Fruit fly (Drosophila melanogaster): ENCODE measurements around the gene CG12814.

Gene CG12814

DNA sequence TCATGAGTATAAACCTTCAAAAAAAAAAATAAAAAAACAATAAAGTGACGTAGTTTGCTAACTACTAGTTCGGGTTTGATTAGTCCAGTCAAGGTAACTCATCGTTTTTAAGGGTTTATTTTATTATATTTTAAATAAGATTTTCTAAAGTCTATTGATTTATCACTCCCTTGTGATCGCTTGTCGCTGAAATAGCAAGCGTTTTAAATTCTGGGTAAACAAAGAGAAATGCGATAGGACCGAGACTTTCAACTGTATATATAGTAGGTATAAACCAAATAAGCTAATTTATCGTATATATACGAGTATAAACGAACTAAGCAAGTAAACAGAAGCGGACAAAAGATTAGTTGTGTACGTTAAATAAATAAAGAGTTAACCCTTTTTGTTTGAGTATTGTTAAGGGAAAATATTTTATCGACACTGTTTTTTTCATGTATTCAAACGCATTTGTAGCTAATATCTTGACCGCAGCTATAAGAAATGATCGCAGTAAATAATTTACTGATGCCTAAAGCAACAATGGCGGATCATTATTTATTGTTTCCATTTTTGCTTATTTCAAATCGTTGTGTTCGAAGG is 20.8 kb downstream of the CG12814 start (continued):
- TF ChIP-seq CG10669 (GFP tag; optimal IDR thresholded peaks at IDR 0.05): peak; percentile 23
- peak; percentile 13 for TF ChIP-seq net (GFP tag; optimal IDR thresholded peaks at IDR 0.05)
- peak; percentile 67 for TF ChIP-seq eg (GFP tag; IDR thresholded peaks at IDR 0.05)
- TF ChIP-seq Sox102F (GFP tag; optimal IDR thresholded peaks at IDR 0.05): peak; percentile 41
- TF ChIP-seq salr (GFP tag; optimal IDR thresholded peaks at IDR 0.05): peak in 1 of 2 experiments; percentile 20
- TF ChIP-seq Gug (GFP tag; IDR thresholded peaks at IDR 0.05): no peak
- peak; percentile 68 for TF ChIP-seq Sox14 (GFP tag; optimal IDR thresholded peaks at IDR 0.05)
- TF ChIP-seq CG16779 (tag; optimal IDR thresholded peaks at IDR 0.05): peak; percentile 14
- TF ChIP-seq CG8119 (GFP tag; IDR thresholded peaks at IDR 0.05): no peak; the same call in 1 of the 3 replicates
- peak; percentile 47 for TF ChIP-seq lz (GFP tag; optimal IDR thresholded peaks at IDR 0.05)
- TF ChIP-seq acj6 (GFP tag; optimal IDR thresholded peaks at IDR 0.05): peak; percentile 61
- peak; percentile 29 for TF ChIP-seq CG9139 (GFP tag; optimal IDR thresholded peaks at IDR 0.05)
- peak; percentile 73 for TF ChIP-seq Hr39 (GFP tag; optimal IDR thresholded peaks at IDR 0.05)
- peak; percentile 36 for TF ChIP-seq CG34406 (GFP tag; optimal IDR thresholded peaks at IDR 0.05)
- peak; percentile 64 for TF ChIP-seq cyc (GFP tag; optimal IDR thresholded peaks at IDR 0.05)
- no peak for TF ChIP-seq dsx (GFP tag; optimal IDR thresholded peaks at IDR 0.05; ENCODE audit: poor library complexity, severe bottlenecking)
- TF ChIP-seq CG1621 (tag; optimal IDR thresholded peaks at IDR 0.05): no peak
- TF ChIP-seq Smox (GFP tag; optimal IDR thresholded peaks at IDR 0.05): peak; percentile 60

DNA sequence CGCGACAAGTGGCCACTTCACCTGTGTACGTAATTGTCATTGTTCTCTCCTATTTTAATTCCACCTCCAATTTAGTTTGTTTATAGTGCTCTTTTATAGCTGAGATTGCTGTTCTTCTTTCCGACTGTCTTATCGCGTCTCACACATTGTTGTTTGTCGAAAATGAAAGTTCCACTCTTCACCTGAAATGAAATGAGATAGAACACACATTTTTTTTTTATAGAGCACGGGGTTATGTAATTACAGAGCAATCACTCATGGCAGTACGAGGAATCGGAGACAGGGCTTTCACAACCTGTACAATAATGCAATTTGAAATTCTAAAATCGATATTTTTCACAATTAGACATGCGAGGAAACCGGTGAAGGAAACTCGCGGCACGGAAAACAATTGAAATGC is 22.1 kb downstream of the CG12814 start:
- TF ChIP-seq dsx (GFP tag; optimal IDR thresholded peaks at IDR 0.05; ENCODE audit: poor library complexity, severe bottlenecking): no peak
- TF ChIP-seq fkh (GFP tag; optimal IDR thresholded peaks at IDR 0.05): peak; percentile 14

DNA sequence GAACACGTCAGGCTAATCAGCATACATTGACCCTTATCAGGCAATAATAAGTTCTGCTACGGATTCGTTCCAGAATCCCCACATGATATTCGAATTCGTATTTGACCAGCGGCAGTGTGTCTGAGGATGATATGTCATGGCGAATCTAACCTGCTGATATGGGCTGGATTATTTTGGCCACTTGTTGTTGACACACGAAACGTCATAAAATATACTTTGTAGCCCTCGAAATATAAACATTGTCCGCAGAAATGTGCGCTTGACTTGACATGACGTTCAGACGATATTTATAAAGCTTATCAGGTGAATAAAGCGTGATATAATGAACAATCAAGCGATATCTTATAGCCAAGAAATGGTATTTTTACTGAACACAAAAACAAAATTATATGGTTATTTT is 23.1 kb downstream of the CG12814 start:
- TF ChIP-seq Blimp-1 (GFP tag; optimal IDR thresholded peaks at IDR 0.05) (no peak), Smox (GFP tag; optimal IDR thresholded peaks at IDR 0.05) (no peak), dac (GFP tag; optimal IDR thresholded peaks at IDR 0.05) (no peak), esn (GFP tag; optimal IDR thresholded peaks at IDR 0.05) (peak; percentile 38), Sox102F (GFP tag; optimal IDR thresholded peaks at IDR 0.05) (peak; percentile 41), CG8319 (GFP tag; optimal IDR thresholded peaks at IDR 0.05) (no peak), vri (GFP tag; optimal IDR thresholded peaks at IDR 0.05) (peak; percentile 79), CG4318 (GFP tag; optimal IDR thresholded peaks at IDR 0.05) (no peak), lz (GFP tag; optimal IDR thresholded peaks at IDR 0.05) (no peak), Sox14 (GFP tag; optimal IDR thresholded peaks at IDR 0.05) (no peak), spab (GFP tag; optimal IDR thresholded peaks at IDR 0.05) (no peak), Eip93F (GFP tag; optimal IDR thresholded peaks at IDR 0.05) (no peak), CG6808 (GFP tag; optimal IDR thresholded peaks at IDR 0.05) (no peak), CG1621 (tag; optimal IDR thresholded peaks at IDR 0.05) (no peak), Eip75B (GFP tag; optimal IDR thresholded peaks at IDR 0.05) (no peak), CG15336 (GFP tag; IDR thresholded peaks at IDR 0.05) (no peak), CG6854 (GFP tag; optimal IDR thresholded peaks at IDR 0.05) (peak; percentile 17), Ets21C (GFP tag; optimal IDR thresholded peaks at IDR 0.05) (no peak), Met (GFP tag; optimal IDR thresholded peaks at IDR 0.05) (no peak), acj6 (GFP tag; optimal IDR thresholded peaks at IDR 0.05) (no peak), CG9139 (GFP tag; optimal IDR thresholded peaks at IDR 0.05) (no peak), CG10669 (GFP tag; optimal IDR thresholded peaks at IDR 0.05) (no peak), CG10631 (GFP tag; optimal IDR thresholded peaks at IDR 0.05) (no peak), OdsH (GFP tag; optimal IDR thresholded peaks at IDR 0.05) (no peak), CG7368 (GFP tag; optimal IDR thresholded peaks at IDR 0.05) (no peak)

Data from whole organism, prepupa.